Fruit fly (Drosophila melanogaster) whole organism, wandering third instar larva: Measurements from ENCODE around the gene Zip102B.

Experiments
- CG32264 ChIP-seq: fragments of 200-800 bp; sonication (Bioruptor generic); optimal IDR thresholded peaks from 2 replicates; lab custom pipeline; 2016; ENCODE audit warnings: missing biosample characterization, missing genetic modification characterization
- CG9705 ChIP-seq: fragments of 200-800 bp; sonication (Bioruptor generic); optimal IDR thresholded peaks from 2 replicates; lab custom pipeline; 2018; ENCODE audit warnings: missing biosample characterization, mild to moderate bottlenecking, missing genetic modification characterization
- Hr83 ChIP-seq: fragments of 200-300 bp; sonication (Bioruptor generic); optimal IDR thresholded peaks from 2 replicates; lab custom pipeline; 2016; ENCODE audit warnings: missing biosample characterization, mild to moderate bottlenecking, missing genetic modification characterization, moderate library complexity; ENCODE audit not compliant: poor library complexity, severe bottlenecking
- Jra ChIP-seq: sonication (Bioruptor generic); optimal IDR thresholded peaks from 2 replicates; lab custom pipeline; 2016; ENCODE audit warnings: missing biosample characterization, missing genetic modification characterization
- Myc ChIP-seq: fragments of >200 bp; optimal IDR thresholded peaks from 2 replicates; lab custom pipeline; 2017
- OdsH ChIP-seq: fragments of 200-800 bp; sonication (Bioruptor generic); optimal IDR thresholded peaks from 2 replicates; lab custom pipeline; 2016; ENCODE audit warnings: missing biosample characterization, mild to moderate bottlenecking, missing genetic modification characterization
- foxo ChIP-seq, 2 experiments: fragments of 200-800 bp; sonication (Bioruptor generic); optimal IDR thresholded peaks; 2 replicates in 1 of 2; 3 replicates in 1 of 2; lab custom pipeline; 2016 to 2017; ENCODE audit warnings: missing biosample characterization in 2 of 2, missing genetic modification characterization in 2 of 2
- fru ChIP-seq: fragments of 200-800 bp; sonication (Bioruptor generic); optimal IDR thresholded peaks from 3 replicates; lab custom pipeline; 2016; ENCODE audit warnings: missing biosample characterization, mild to moderate bottlenecking, missing genetic modification characterization
- h ChIP-seq: fragments of 200-800 bp; sonication (Bioruptor generic); optimal IDR thresholded peaks from 3 replicates; lab custom pipeline; 2016; ENCODE audit warnings: missing biosample characterization, mild to moderate bottlenecking, missing genetic modification characterization
- jim ChIP-seq: fragments of 175-275, 200-325 bp; sonication (Bioruptor generic); optimal IDR thresholded peaks from 2 replicates; lab custom pipeline; 2016; ENCODE audit warnings: missing biosample characterization, mild to moderate bottlenecking, missing genetic modification characterization
- psq ChIP-seq: fragments of 200-800 bp; sonication (Bioruptor generic); optimal IDR thresholded peaks from 3 replicates; lab custom pipeline; 2017; ENCODE audit warnings: missing biosample characterization, mild to moderate bottlenecking, missing genetic modification characterization, moderate library complexity
- sage ChIP-seq: fragments of 200-800 bp; sonication (Bioruptor generic); optimal IDR thresholded peaks from 2 replicates; lab custom pipeline; 2016; ENCODE audit warnings: missing biosample characterization, mild to moderate bottlenecking, missing genetic modification characterization
- sv ChIP-seq: fragments of 200-800 bp; sonication (Bioruptor generic); optimal IDR thresholded peaks from 3 replicates; lab custom pipeline; 2016; ENCODE audit warnings: missing biosample characterization, missing genetic modification characterization

- TF ChIP-seq Jra (GFP tag; lab: Kevin White, UChicago) (no peak), CG9705 (no peak), jim (GFP tag; lab: Kevin White, UChicago) (no peak), Hr83 (GFP tag; lab: Kevin White, UChicago) (no peak), foxo (GFP tag; optimal IDR thresholded peaks at IDR 0.05; lab: Kevin White, UChicago) (no peak), OdsH (no peak), sv (no peak), psq (GFP tag; lab: Kevin White, UChicago) (no peak), sage (GFP tag; lab: Kevin White, UChicago) (no peak), CG32264 (GFP tag; lab: Kevin White, UChicago) (no peak), Myc (no peak), fru (GFP tag; lab: Kevin White, UChicago) (no peak), h (GFP tag; lab: Kevin White, UChicago) (no peak)
These were observed 3.2 kb downstream of the Zip102B start for dm6 chr4:310670-311069.
